Worm (Caenorhabditis elegans): ENCODE data around the gene ppm-1.H.

DNA sequence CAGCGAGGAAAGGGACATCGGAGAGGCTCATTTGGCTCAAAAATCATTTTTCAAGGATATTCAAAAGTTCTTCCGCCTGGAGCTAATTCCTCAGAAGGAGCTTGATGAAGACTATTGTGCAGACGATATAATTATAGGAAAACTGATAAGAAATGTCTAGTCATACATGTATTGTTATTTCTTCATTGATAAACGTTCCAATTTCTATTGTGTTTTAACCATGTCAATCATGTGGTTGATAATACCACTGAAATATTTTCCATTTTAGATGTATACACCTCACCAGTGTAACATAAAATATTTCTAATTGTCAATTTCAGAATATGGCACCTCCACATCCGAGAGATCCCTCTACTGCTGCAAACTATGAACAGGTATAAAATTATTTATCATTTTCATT, 11.2 kb upstream of the ppm-1.H start, which contains the start of gene ltah-1.1:
- TF ChIP-seq nhr-237 (tag; optimal IDR thresholded peaks at IDR 0.05): no peak
- no peak for TF ChIP-seq nhr-12 (tag; optimal IDR thresholded peaks at IDR 0.05)
- TF ChIP-seq zip-8 (tag; optimal IDR thresholded peaks at IDR 0.05): no peak
- no peak for TF ChIP-seq nhr-28 (tag; optimal IDR thresholded peaks at IDR 0.05)
- no peak for TF ChIP-seq blmp-1 (tag; optimal IDR thresholded peaks at IDR 0.05)
- no peak for TF ChIP-seq nhr-76 (tag; optimal IDR thresholded peaks at IDR 0.05)
- TF ChIP-seq ztf-11 (tag; optimal IDR thresholded peaks at IDR 0.05): no peak
- TF ChIP-seq snpc-4 (tag; optimal IDR thresholded peaks at IDR 0.05): no peak
- TF ChIP-seq unc-62 (GFP tag; optimal IDR thresholded peaks at IDR 0.05): no peak
- TF ChIP-seq lin-13 (tag; optimal IDR thresholded peaks at IDR 0.05): no peak
- TF ChIP-seq elt-3 (tag; optimal IDR thresholded peaks at IDR 0.05): no peak
- no peak for TF ChIP-seq ces-1 (GFP tag; optimal IDR thresholded peaks at IDR 0.05)
- TF ChIP-seq mep-1 (tag; optimal IDR thresholded peaks at IDR 0.05): no peak
- no peak for TF ChIP-seq ceh-39 (tag; optimal IDR thresholded peaks at IDR 0.05)
